Worm (Caenorhabditis elegans): ENCODE data around the gene sft-4.

The sft-4 gene

ce11 chrX:5775804-5776252, 4.7 kb downstream of the sft-4 start (continued):
- TF ChIP-seq ZK546.5 (tag; optimal IDR thresholded peaks at IDR 0.05) (no peak), fkh-10 (GFP tag; optimal IDR thresholded peaks at IDR 0.05) (peak; percentile 54), D1046.2 (GFP tag; IDR thresholded peaks at IDR 0.05) (no peak), vab-7 (GFP tag; IDR thresholded peaks at IDR 0.05) (0 out of 2 replicates have a peak, but pooled peaks have one; percentile 36), ceh-82 (tag; optimal IDR thresholded peaks at IDR 0.05) (no peak), unc-130 (GFP tag; optimal IDR thresholded peaks at IDR 0.05) (no peak), nhr-11 (tag; optimal IDR thresholded peaks at IDR 0.05) (peak; percentile 62), nhr-102 (tag; optimal IDR thresholded peaks at IDR 0.05) (no peak), zip-11 (GFP tag; IDR thresholded peaks at IDR 0.05) (no peak), pqm-1 (tag; optimal IDR thresholded peaks at IDR 0.05) (peak; percentile 21), F26F4.8 (GFP tag; conservative IDR thresholded peaks at IDR 0.05) (no peak), Y75B8A.6 (GFP tag; IDR thresholded peaks at IDR 0.05) (no peak), mxl-3 (GFP tag; optimal IDR thresholded peaks at IDR 0.05) (peak; percentile 80), lin-15B (tag; optimal IDR thresholded peaks at IDR 0.05) (no peak), jun-1 (tag; optimal IDR thresholded peaks at IDR 0.05) (no peak), ZK337.2 (GFP tag; IDR thresholded peaks at IDR 0.05) (no peak), gei-8 (GFP tag; optimal IDR thresholded peaks at IDR 0.05) (no peak), pha-4 (GFP tag; IDR thresholded peaks at IDR 0.05) (no peak), pha-4 (tag; optimal IDR thresholded peaks at IDR 0.05) (no peak), R02D3.7 (tag; optimal IDR thresholded peaks at IDR 0.05) (no peak), lim-7 (GFP tag; IDR thresholded peaks at IDR 0.05) (no peak), daf-16 (GFP tag; optimal IDR thresholded peaks at IDR 0.05) (peak in 1 of 2 experiments; percentile 52), daf-16 (tag; optimal IDR thresholded peaks at IDR 0.05) (peak; percentile 68), nhr-76 (tag; optimal IDR thresholded peaks at IDR 0.05) (no peak), ceh-44 (GFP tag; IDR thresholded peaks at IDR 0.05) (no peak), zfp-2 (tag; optimal IDR thresholded peaks at IDR 0.05) (no peak), ceh-20 (GFP tag; IDR thresholded peaks at IDR 0.05) (peak; percentile 51; the same call in 1 of the 2 replicates), tag-97 (GFP tag; IDR thresholded peaks at IDR 0.05) (no peak), T20F7.1 (GFP tag; optimal IDR thresholded peaks at IDR 0.05) (no peak), madf-5 (GFP tag; IDR thresholded peaks at IDR 0.05) (no peak), zip-2 (tag; optimal IDR thresholded peaks at IDR 0.05) (no peak), nhr-48 (tag; optimal IDR thresholded peaks at IDR 0.05) (no peak), nhr-6 (tag; optimal IDR thresholded peaks at IDR 0.05) (peak; percentile 69), daf-12 (tag; optimal IDR thresholded peaks at IDR 0.05) (no peak), rbr-2 (tag; optimal IDR thresholded peaks at IDR 0.05) (peak; percentile 71), ceh-28 (tag; optimal IDR thresholded peaks at IDR 0.05) (no peak), duxl-1 (tag; optimal IDR thresholded peaks at IDR 0.05; ENCODE audit: poor library complexity) (no peak), hif-1 (tag; optimal IDR thresholded peaks at IDR 0.05) (peak in 1 of 2 experiments; percentile 29), egl-27 (tag; optimal IDR thresholded peaks at IDR 0.05) (no peak), T26A8.4 (GFP tag; IDR thresholded peaks at IDR 0.05) (no peak), php-3 (GFP tag; IDR thresholded peaks at IDR 0.05) (peak; percentile 59; the same call in 1 of the 2 replicates), dve-1 (tag; optimal IDR thresholded peaks at IDR 0.05; ENCODE audit: insufficient read depth) (peak; percentile 63), lin-29 (GFP tag; IDR thresholded peaks at IDR 0.05) (no peak; the same call in 1 of the 2 replicates), arid-1 (GFP tag; conservative IDR thresholded peaks at IDR 0.05) (0 out of 2 replicates have a peak, but pooled peaks have one; percentile 16), mep-1 (tag; optimal IDR thresholded peaks at IDR 0.05) (peak; percentile 83), ces-1 (GFP tag; optimal IDR thresholded peaks at IDR 0.05) (no peak), daf-19 (GFP tag; conservative IDR thresholded peaks at IDR 0.05) (no peak), spr-1 (tag; optimal IDR thresholded peaks at IDR 0.05) (no peak), hmg-1.1 (GFP tag; IDR thresholded peaks at IDR 0.05) (peak; percentile 68), Y48G9A.11 (GFP tag; IDR thresholded peaks at IDR 0.05) (no peak), lin-39 (tag; optimal IDR thresholded peaks at IDR 0.05) (no peak), madf-9 (GFP tag; conservative IDR thresholded peaks at IDR 0.05) (no peak)
